Worm (Caenorhabditis elegans): Measurements from ENCODE around the gene F16B3.2.

Gene F16B3.2

ce11 chrV:1355297-1355696 is 40.4 kb downstream of the F16B3.2 start:
- no peak for TF ChIP-seq nhr-28 (tag; optimal IDR thresholded peaks at IDR 0.05)
- TF ChIP-seq eor-1 (tag; optimal IDR thresholded peaks at IDR 0.05), result no peak
- TF ChIP-seq ceh-9 (tag; optimal IDR thresholded peaks at IDR 0.05), result no peak
- no peak for TF ChIP-seq aly-2 (tag; optimal IDR thresholded peaks at IDR 0.05)
- no peak for TF ChIP-seq elt-1 (tag; optimal IDR thresholded peaks at IDR 0.05)
- TF ChIP-seq elt-2 (tag; optimal IDR thresholded peaks at IDR 0.05), result no peak
- TF ChIP-seq sea-2 (GFP tag; optimal IDR thresholded peaks at IDR 0.05), result no peak
- no peak for TF ChIP-seq ceh-28 (tag; optimal IDR thresholded peaks at IDR 0.05)
- no peak for TF ChIP-seq nhr-237 (tag; optimal IDR thresholded peaks at IDR 0.05)

DNA sequence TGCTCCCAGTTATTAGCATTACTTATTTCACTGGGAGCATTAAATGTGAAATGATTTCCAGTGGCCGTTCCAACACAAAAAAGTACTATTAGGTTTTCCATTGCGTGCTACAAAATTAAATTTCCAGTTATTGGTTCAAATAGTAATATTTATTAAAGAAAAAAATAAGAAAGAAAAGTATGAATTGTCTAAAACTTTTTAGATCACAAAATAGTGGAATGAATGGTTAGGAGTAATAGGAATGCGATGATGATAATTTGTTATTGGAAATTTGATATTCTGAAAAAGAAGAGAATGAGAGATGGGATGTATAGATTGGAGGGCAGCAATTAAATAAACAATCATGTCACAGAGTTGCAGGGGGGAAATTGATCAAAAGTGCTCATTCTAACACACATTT is 43.1 kb downstream of the F16B3.2 start, which contains the start of gene Y75B7AL.2:
Gene Y75B7AL.2 (minus strand): TSS at position 101 of the 400 bp plus-strand sequence.
- no peak for TF ChIP-seq pha-4 (tag; optimal IDR thresholded peaks at IDR 0.05)
- no peak for TF ChIP-seq lsy-12 (tag; optimal IDR thresholded peaks at IDR 0.05)
- no peak for TF ChIP-seq nfya-1 (tag; optimal IDR thresholded peaks at IDR 0.05; ENCODE audit: insufficient read depth)
- TF ChIP-seq nhr-237 (tag; optimal IDR thresholded peaks at IDR 0.05), result no peak
- TF ChIP-seq mml-1 (tag; optimal IDR thresholded peaks at IDR 0.05), result no peak
- no peak for TF ChIP-seq eor-1 (tag; optimal IDR thresholded peaks at IDR 0.05)
- TF ChIP-seq R02D3.7 (tag; optimal IDR thresholded peaks at IDR 0.05), result no peak
- no peak for TF ChIP-seq tbx-2 (tag; optimal IDR thresholded peaks at IDR 0.05)
- no peak for TF ChIP-seq elt-3 (tag; optimal IDR thresholded peaks at IDR 0.05)
- TF ChIP-seq ceh-9 (tag; optimal IDR thresholded peaks at IDR 0.05), result no peak
- no peak for TF ChIP-seq skn-1 (tag; optimal IDR thresholded peaks at IDR 0.05)
- no peak for TF ChIP-seq nhr-67 (tag; optimal IDR thresholded peaks at IDR 0.05)
- TF ChIP-seq elt-1 (tag; optimal IDR thresholded peaks at IDR 0.05), result no peak
- no peak for TF ChIP-seq nhr-23 (tag; optimal IDR thresholded peaks at IDR 0.05)
- TF ChIP-seq unc-62 (GFP tag; optimal IDR thresholded peaks at IDR 0.05), result no peak
- no peak for TF ChIP-seq lin-39 (tag; optimal IDR thresholded peaks at IDR 0.05)
- no peak for TF ChIP-seq ceh-82 (tag; optimal IDR thresholded peaks at IDR 0.05)
- TF ChIP-seq lin-15B (tag; optimal IDR thresholded peaks at IDR 0.05), result no peak
- TF ChIP-seq egl-27 (tag; optimal IDR thresholded peaks at IDR 0.05), result no peak

ce11 chrV:1362027-1362426 is 47.1 kb downstream of the F16B3.2 start:
- TF ChIP-seq ZK546.5 (tag; optimal IDR thresholded peaks at IDR 0.05), result no peak
- no peak for TF ChIP-seq pha-4 (tag; optimal IDR thresholded peaks at IDR 0.05)
- no peak for TF ChIP-seq nhr-25 (tag; optimal IDR thresholded peaks at IDR 0.05)
- TF ChIP-seq fkh-2 (tag; optimal IDR thresholded peaks at IDR 0.05), result no peak
- no peak for TF ChIP-seq ztf-11 (tag; optimal IDR thresholded peaks at IDR 0.05)
- no peak for TF ChIP-seq hmg-11 (tag; optimal IDR thresholded peaks at IDR 0.05)
- TF ChIP-seq aly-2 (tag; optimal IDR thresholded peaks at IDR 0.05), result no peak
- TF ChIP-seq nhr-76 (tag; optimal IDR thresholded peaks at IDR 0.05), result no peak
- TF ChIP-seq nhr-12 (tag; optimal IDR thresholded peaks at IDR 0.05), result no peak
- TF ChIP-seq nhr-43 (tag; optimal IDR thresholded peaks at IDR 0.05; ENCODE audit: poor library complexity, severe bottlenecking), result no peak
- TF ChIP-seq ceh-82 (tag; optimal IDR thresholded peaks at IDR 0.05), result no peak
- TF ChIP-seq nhr-77 (tag; optimal IDR thresholded peaks at IDR 0.05), result no peak

DNA sequence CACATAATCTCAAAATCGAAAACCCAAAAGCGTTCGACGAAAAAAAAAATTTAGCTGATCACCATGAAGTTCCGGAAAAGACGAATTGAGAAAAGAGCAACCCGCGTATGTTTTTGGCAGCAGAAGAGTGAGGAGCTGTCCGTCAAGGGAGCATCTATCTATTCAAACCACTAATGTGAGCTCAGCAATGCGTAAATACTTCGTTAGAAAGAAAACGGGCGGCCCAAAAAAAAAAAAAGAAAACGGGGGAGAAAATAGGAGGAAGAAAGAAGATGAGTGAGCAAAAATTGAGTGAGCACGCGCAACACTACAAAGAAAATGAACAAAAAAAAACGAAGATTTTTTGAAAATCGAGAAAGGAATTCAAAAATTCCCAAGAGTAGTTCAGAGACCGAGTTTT is 49.4 kb downstream of the F16B3.2 start:
- TF ChIP-seq aly-2 (tag; optimal IDR thresholded peaks at IDR 0.05) (no peak), lin-39 (tag; optimal IDR thresholded peaks at IDR 0.05) (peak; percentile 71), nfya-1 (tag; optimal IDR thresholded peaks at IDR 0.05; ENCODE audit: insufficient read depth) (peak; percentile 24), fkh-10 (GFP tag; optimal IDR thresholded peaks at IDR 0.05) (peak; percentile 50)
